Worm (Caenorhabditis elegans): ENCODE data around the gene xnd-1.

The xnd-1 gene

ce11 chrIII:5603439-5603986 is 747 bp upstream of the xnd-1 start, which contains the start of gene madf-11 (continued):
- TF ChIP-seq F52B5.7 (tag; optimal IDR thresholded peaks at IDR 0.05) = no peak
- no peak for TF ChIP-seq lsl-1 (GFP tag; optimal IDR thresholded peaks at IDR 0.05)
- TF ChIP-seq attf-3 (GFP tag; conservative IDR thresholded peaks at IDR 0.05) = peak; percentile 31; the same call in 1 of the 2 replicates
- no peak for TF ChIP-seq ztf-3 (GFP tag; optimal IDR thresholded peaks at IDR 0.05)
- no peak for TF ChIP-seq nhr-120 (GFP tag; IDR thresholded peaks at IDR 0.05)
- peak; percentile 45; the same call in 1 of the 2 replicates for TF ChIP-seq aptf-2 (GFP tag; conservative IDR thresholded peaks at IDR 0.05)
- no peak for TF ChIP-seq egl-44 (GFP tag; IDR thresholded peaks at IDR 0.05)
- no peak; the same call in 1 of the 2 replicates for TF ChIP-seq bed-2 (GFP tag; IDR thresholded peaks at IDR 0.05)
- no peak for TF ChIP-seq T07F8.4 (tag; optimal IDR thresholded peaks at IDR 0.05)
- no peak for TF ChIP-seq F39B2.1 (GFP tag; IDR thresholded peaks at IDR 0.05)
- no peak for TF ChIP-seq nhr-90 (tag; optimal IDR thresholded peaks at IDR 0.05)
- TF ChIP-seq nfya-2 (GFP tag; IDR thresholded peaks at IDR 0.05) = no peak
- no peak for TF ChIP-seq Y56A3A.18 (GFP tag; IDR thresholded peaks at IDR 0.05)
- no peak for TF ChIP-seq hrde-1 (tag; optimal IDR thresholded peaks at IDR 0.05; ENCODE audit: borderline replicate concordance)
- TF ChIP-seq ekl-4 (GFP tag; IDR thresholded peaks at IDR 0.05) = peak; percentile 10; the same call in 1 of the 2 replicates
- TF ChIP-seq mes-4 (tag; optimal IDR thresholded peaks at IDR 0.05) = no peak
- no peak for TF ChIP-seq B0261.1 (tag; optimal IDR thresholded peaks at IDR 0.05)
- TF ChIP-seq Y79H2A.3 (GFP tag; conservative IDR thresholded peaks at IDR 0.05) = no peak
- TF ChIP-seq tbp1 (GFP tag; optimal IDR thresholded peaks at IDR 0.05) = peak; percentile 31
- no peak for TF ChIP-seq D2030.7 (GFP tag; IDR thresholded peaks at IDR 0.05)
- TF ChIP-seq T26A5.8 (tag; optimal IDR thresholded peaks at IDR 0.05) = no peak
- no peak for TF ChIP-seq athp-1 (tag; optimal IDR thresholded peaks at IDR 0.05)
- no peak for TF ChIP-seq ztf-28 (GFP tag; IDR thresholded peaks at IDR 0.05)
- TF ChIP-seq mel-28 (tag; optimal IDR thresholded peaks at IDR 0.05; ENCODE audit: borderline replicate concordance) = no peak
- no peak for TF ChIP-seq fkh-3 (tag; optimal IDR thresholded peaks at IDR 0.05)
- no peak for TF ChIP-seq die-1 (tag; optimal IDR thresholded peaks at IDR 0.05)
- peak; percentile 19; the same call in 1 of the 2 replicates for TF ChIP-seq ceh-100 (GFP tag; IDR thresholded peaks at IDR 0.05)
- TF ChIP-seq sptf-2 (GFP tag; optimal IDR thresholded peaks at IDR 0.05) = no peak
- TF ChIP-seq dox-1 (GFP tag; IDR thresholded peaks at IDR 0.05) = peak; percentile 33; the same call in 1 of the 2 replicates
- no peak for TF ChIP-seq rpc-1 (optimal IDR thresholded peaks at IDR 0.05)
- TF ChIP-seq rpc-1 (tag; optimal IDR thresholded peaks at IDR 0.05) = no peak
- peak; percentile 9 for TF ChIP-seq ztf-18 (tag; optimal IDR thresholded peaks at IDR 0.05)
- TF ChIP-seq egl-18 (GFP tag; IDR thresholded peaks at IDR 0.05) = no peak
- TF ChIP-seq zim-3 (tag; optimal IDR thresholded peaks at IDR 0.05) = no peak
- TF ChIP-seq Y53F4B.3 (GFP tag; IDR thresholded peaks at IDR 0.05) = no peak
- TF ChIP-seq lir-1 (GFP tag; conservative IDR thresholded peaks at IDR 0.05) = no peak
- TF ChIP-seq egrh-3 (GFP tag; IDR thresholded peaks at IDR 0.05) = no peak
- TF ChIP-seq him-1 (tag; optimal IDR thresholded peaks at IDR 0.05) = no peak
- peak; percentile 53 for TF ChIP-seq nhr-80 (tag; optimal IDR thresholded peaks at IDR 0.05)
- no peak for TF ChIP-seq cebp-2 (GFP tag; IDR thresholded peaks at IDR 0.05)
- 0 out of 2 replicates have a peak, but pooled peaks have one; percentile 35 for TF ChIP-seq nfyb-1 (GFP tag; IDR thresholded peaks at IDR 0.05)
- TF ChIP-seq unc-62 (GFP tag; optimal IDR thresholded peaks at IDR 0.05) = no peak
- TF ChIP-seq ama-1 (optimal IDR thresholded peaks at IDR 0.05) = no peak
- TF ChIP-seq ama-1 (GFP tag; optimal IDR thresholded peaks at IDR 0.05) = no peak
- TF ChIP-seq madf-3 (GFP tag; IDR thresholded peaks at IDR 0.05) = 0 out of 2 replicates have a peak, but pooled peaks have one; percentile 51
- no peak for TF ChIP-seq nfya-1 (tag; optimal IDR thresholded peaks at IDR 0.05; ENCODE audit: borderline replicate concordance, insufficient read depth)
- TF ChIP-seq F55B11.4 (tag; optimal IDR thresholded peaks at IDR 0.05; ENCODE audit: borderline replicate concordance, insufficient read depth) = no peak
- TF ChIP-seq sdz-38 (tag; optimal IDR thresholded peaks at IDR 0.05) = no peak
- no peak for TF ChIP-seq C06A6.2 (GFP tag; conservative IDR thresholded peaks at IDR 0.05)
- no peak for TF ChIP-seq F49E8.2 (tag; optimal IDR thresholded peaks at IDR 0.05; ENCODE audit: insufficient read depth)
